Fruit fly (Drosophila melanogaster) whole organism, adult: ENCODE data around the gene CG11899.

Experiments
- CG11617 ChIP-seq: fragments of 200-800 bp; sonication (Bioruptor generic); optimal IDR thresholded peaks from 2 replicates; lab custom pipeline; 2017; ENCODE audit warnings: mild to moderate bottlenecking, missing biosample characterization, missing genetic modification reagents, missing genetic modification characterization
- CG12768 ChIP-seq: fragments of 200-800 bp; sonication (Bioruptor generic); optimal IDR thresholded peaks from 2 replicates; lab custom pipeline; 2017; ENCODE audit warnings: missing biosample characterization, missing genetic modification characterization, mild to moderate bottlenecking, moderate library complexity, missing genetic modification reagents
- CG14711 ChIP-seq: fragments of 200-800 bp; sonication (Bioruptor generic); optimal IDR thresholded peaks from 2 replicates; lab custom pipeline; 2018; ENCODE audit warnings: missing biosample characterization, mild to moderate bottlenecking, missing genetic modification characterization, moderate library complexity
- CG1620 ChIP-seq: fragments of 200-800 bp; sonication (Bioruptor generic); optimal IDR thresholded peaks from 2 replicates; lab custom pipeline; 2016; ENCODE audit warnings: missing biosample characterization, missing genetic modification characterization
- CG33017 ChIP-seq: fragments of 200-800 bp; sonication (Bioruptor generic); optimal IDR thresholded peaks from 2 replicates; lab custom pipeline; 2018; ENCODE audit warnings: missing biosample characterization, mild to moderate bottlenecking, missing genetic modification characterization, moderate library complexity
- CG5204 ChIP-seq: fragments of 200-800 bp; sonication (Bioruptor generic); optimal IDR thresholded peaks from 2 replicates; lab custom pipeline; 2016; ENCODE audit warnings: missing biosample characterization, missing genetic modification characterization
- CG7045 ChIP-seq: fragments of 200-800 bp; sonication (Bioruptor generic); optimal IDR thresholded peaks from 2 replicates; lab custom pipeline; 2017; ENCODE audit warnings: missing biosample characterization, mild to moderate bottlenecking, missing genetic modification characterization
- CG7101 ChIP-seq: fragments of 200-800 bp; sonication (Bioruptor generic); optimal IDR thresholded peaks from 2 replicates; lab custom pipeline; 2018; ENCODE audit warnings: missing biosample characterization, mild to moderate bottlenecking, missing genetic modification characterization, moderate library complexity
- Clk ChIP-seq: fragments of 200-800 bp; sonication (Bioruptor generic); optimal IDR thresholded peaks from 2 replicates; lab custom pipeline; 2017; ENCODE audit warnings: missing biosample characterization, missing genetic modification characterization
- Crg-1 ChIP-seq: fragments of 200-800 bp; sonication (Bioruptor generic); optimal IDR thresholded peaks from 2 replicates; lab custom pipeline; 2016; ENCODE audit warnings: missing biosample characterization, missing genetic modification characterization
- Hr96 ChIP-seq: fragments of 200-800 bp; sonication (Bioruptor generic); optimal IDR thresholded peaks from 2 replicates; lab custom pipeline; 2016; ENCODE audit warnings: missing biosample characterization, missing genetic modification characterization
- Mnt ChIP-seq: fragments of 200-800 bp; sonication (Bioruptor generic); optimal IDR thresholded peaks from 2 replicates; lab custom pipeline; 2016; ENCODE audit warnings: missing biosample characterization, mild to moderate bottlenecking, missing genetic modification characterization
- bab1 ChIP-seq: fragments of 200-800 bp; sonication (Bioruptor generic); optimal IDR thresholded peaks from 3 replicates; lab custom pipeline; 2019; ENCODE audit warnings: missing biosample characterization, mild to moderate bottlenecking, missing genetic modification characterization, moderate library complexity
- cic ChIP-seq: fragments of 200-800 bp; sonication (Bioruptor generic); optimal IDR thresholded peaks from 2 replicates; lab custom pipeline; 2017; ENCODE audit warnings: missing biosample characterization, mild to moderate bottlenecking, missing genetic modification characterization, moderate library complexity
- cnc ChIP-seq, 2 experiments: fragments of >200 bp; optimal IDR thresholded peaks; 2 replicates each; lab custom pipeline; 2017
- kay ChIP-seq: fragments of 200-800 bp; sonication (Bioruptor generic); peaks from one replicate; lab custom pipeline; 2016; ENCODE audit warnings: missing biosample characterization, missing genetic modification characterization, borderline replicate concordance
- ovo ChIP-seq: fragments of 200-800 bp; sonication (Bioruptor generic); optimal IDR thresholded peaks from 2 replicates; lab custom pipeline; 2016; ENCODE audit warnings: missing biosample characterization, missing genetic modification characterization
- pad ChIP-seq: fragments of 200-800 bp; sonication (Bioruptor generic); optimal IDR thresholded peaks from 3 replicates; lab custom pipeline; 2017; ENCODE audit warnings: missing biosample characterization, missing genetic modification characterization, mild to moderate bottlenecking, moderate library complexity, missing genetic modification reagents
- tj ChIP-seq: fragments of 200-800 bp; sonication (Bioruptor generic); optimal IDR thresholded peaks from 3 replicates; lab custom pipeline; 2017; ENCODE audit warnings: missing biosample characterization, mild to moderate bottlenecking, missing genetic modification characterization, moderate library complexity
- toe ChIP-seq: fragments of 200-800 bp; sonication (Bioruptor generic); optimal IDR thresholded peaks from 2 replicates; lab custom pipeline; 2016; ENCODE audit warnings: missing biosample characterization, missing genetic modification characterization

CG11899 gene

DNA sequence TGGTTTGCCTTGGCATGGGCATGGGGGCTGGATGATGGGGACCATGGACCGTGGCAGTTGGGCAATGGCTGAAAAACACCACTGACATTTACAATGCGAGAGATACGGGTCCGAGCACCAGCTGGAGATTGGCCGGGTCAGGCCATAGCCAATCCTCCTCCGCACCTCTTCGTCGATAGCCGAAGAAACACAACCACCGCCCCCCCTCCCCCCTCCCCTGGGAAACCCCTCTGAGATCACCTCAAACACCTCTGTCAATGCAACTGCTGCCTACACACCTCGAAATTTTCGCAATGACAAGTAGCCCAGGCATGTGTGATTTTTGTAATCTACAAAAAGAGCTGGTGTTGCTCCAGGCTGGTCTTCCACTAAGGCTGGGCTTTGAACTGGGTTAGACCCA is 12.3 kb downstream of the CG11899 start:
- no peak for TF ChIP-seq CG7101
- no peak for TF ChIP-seq CG7045 (GFP tag; lab: Kevin White, UChicago)
- TF ChIP-seq CG14711 (tag; lab: Kevin White, UChicago), result no peak
- TF ChIP-seq ovo (GFP tag; lab: Kevin White, UChicago), result no peak
- TF ChIP-seq Crg-1, result no peak
- no peak for TF ChIP-seq Clk (GFP tag; lab: Kevin White, UChicago)
- TF ChIP-seq cic (GFP tag; lab: Kevin White, UChicago), result no peak
- no peak for TF ChIP-seq CG1620 (GFP tag; lab: Kevin White, UChicago)
- no peak for TF ChIP-seq Hr96
- no peak for TF ChIP-seq CG33017 (tag; lab: Kevin White, UChicago)
- TF ChIP-seq Mnt, result no peak
- no peak for TF ChIP-seq CG12768 (GFP tag; lab: Kevin White, UChicago)
- TF ChIP-seq kay (GFP tag; lab: Kevin White, UChicago), result no peak
- no peak for TF ChIP-seq tj (GFP tag; lab: Kevin White, UChicago)

- TF ChIP-seq CG11617 (GFP tag; lab: Kevin White, UChicago) (no peak), bab1 (GFP tag; lab: Kevin White, UChicago) (no peak), CG14711 (tag; lab: Kevin White, UChicago) (no peak), CG7045 (GFP tag; lab: Kevin White, UChicago) (no peak), kay (GFP tag; lab: Kevin White, UChicago) (peak; percentile 65), CG5204 (no peak), Hr96 (no peak), Mnt (no peak)
These were observed 13.2 kb downstream of the CG11899 start for dm6 chr3R:29213416-29213815.

- peak; percentile 100 for TF ChIP-seq bab1 (GFP tag; lab: Kevin White, UChicago)
- TF ChIP-seq cic (GFP tag; lab: Kevin White, UChicago), result peak; percentile 97
- TF ChIP-seq CG1620 (GFP tag; lab: Kevin White, UChicago), result peak; percentile 100
- TF ChIP-seq tj (GFP tag; lab: Kevin White, UChicago), result peak; percentile 99
- peak; percentile 99 for TF ChIP-seq ovo (GFP tag; lab: Kevin White, UChicago)
- peak; percentile 99 for TF ChIP-seq Crg-1
- peak; percentile 95 for TF ChIP-seq pad (GFP tag; lab: Kevin White, UChicago)
- TF ChIP-seq kay (GFP tag; lab: Kevin White, UChicago), result peak; percentile 99
- TF ChIP-seq CG12768 (GFP tag; lab: Kevin White, UChicago), result peak; percentile 100
- no peak for TF ChIP-seq cnc (optimal IDR thresholded peaks at IDR 0.05; lab: Kevin White, UChicago)
- peak; percentile 99 for TF ChIP-seq Mnt
- peak; percentile 100 for TF ChIP-seq CG5204
- TF ChIP-seq Clk (GFP tag; lab: Kevin White, UChicago), result peak; percentile 99
- peak; percentile 100 for TF ChIP-seq CG14711 (tag; lab: Kevin White, UChicago)
- peak; percentile 99 for TF ChIP-seq CG33017 (tag; lab: Kevin White, UChicago)
- peak; percentile 100 for TF ChIP-seq CG7101
- peak; percentile 99 for TF ChIP-seq Hr96
- TF ChIP-seq toe, result peak; percentile 99
- TF ChIP-seq CG11617 (GFP tag; lab: Kevin White, UChicago), result peak; percentile 99
- peak; percentile 100 for TF ChIP-seq CG7045 (GFP tag; lab: Kevin White, UChicago)
These were observed 14.0 kb downstream of the CG11899 start for dm6 chr3R:29214262-29214661.

dm6 chr3R:29214982-29215533 is 14.8 kb downstream of the CG11899 start:
- peak; percentile 10 for TF ChIP-seq CG7101
- no peak for TF ChIP-seq tj (GFP tag; lab: Kevin White, UChicago)
- peak; percentile 2 for TF ChIP-seq bab1 (GFP tag; lab: Kevin White, UChicago)
- TF ChIP-seq CG7045 (GFP tag; lab: Kevin White, UChicago), result peak; percentile 27
- no peak for TF ChIP-seq toe
- peak; percentile 72 for TF ChIP-seq ovo (GFP tag; lab: Kevin White, UChicago)
- peak; percentile 97 for TF ChIP-seq kay (GFP tag; lab: Kevin White, UChicago)
- TF ChIP-seq CG1620 (GFP tag; lab: Kevin White, UChicago), result no peak
- TF ChIP-seq Mnt, result peak; percentile 38
- peak; percentile 43 for TF ChIP-seq CG14711 (tag; lab: Kevin White, UChicago)
- peak; percentile 72 for TF ChIP-seq cic (GFP tag; lab: Kevin White, UChicago)
- TF ChIP-seq CG12768 (GFP tag; lab: Kevin White, UChicago), result peak; percentile 31
- peak; percentile 50 for TF ChIP-seq CG33017 (tag; lab: Kevin White, UChicago)
- TF ChIP-seq Crg-1, result no peak
- TF ChIP-seq Clk (GFP tag; lab: Kevin White, UChicago), result no peak
- no peak for TF ChIP-seq Hr96
- no peak for TF ChIP-seq CG11617 (GFP tag; lab: Kevin White, UChicago)
- TF ChIP-seq cnc (optimal IDR thresholded peaks at IDR 0.05; lab: Kevin White, UChicago), result no peak
- peak; percentile 94 for TF ChIP-seq pad (GFP tag; lab: Kevin White, UChicago)
- no peak for TF ChIP-seq CG5204

- no peak for TF ChIP-seq CG1620 (GFP tag; lab: Kevin White, UChicago)
- no peak for TF ChIP-seq Crg-1
- TF ChIP-seq CG33017 (tag; lab: Kevin White, UChicago), result peak; percentile 27
- no peak for TF ChIP-seq CG12768 (GFP tag; lab: Kevin White, UChicago)
- no peak for TF ChIP-seq cic (GFP tag; lab: Kevin White, UChicago)
- TF ChIP-seq toe, result no peak
These were observed 15.6 kb downstream of the CG11899 start for dm6 chr3R:29215652-29216483.
